Worm (Caenorhabditis elegans) whole organism, L4/young adult: ENCODE measurements around the gene D1086.5.

Experiments
- W03F9.2 ChIP-seq: fragments of 150-350 bp; optimal IDR thresholded peaks from 2 replicates; lab custom pipeline; 2014; ENCODE audit warnings: missing biosample characterization, missing genetic modification characterization
- him-1 ChIP-seq: sonication (generic microtip); optimal IDR thresholded peaks from 2 replicates; lab custom pipeline; 2016; ENCODE audit warnings: missing genotype, missing genetic modification reagents, missing genetic modification characterization, missing compliant biosample characterization

DNA sequence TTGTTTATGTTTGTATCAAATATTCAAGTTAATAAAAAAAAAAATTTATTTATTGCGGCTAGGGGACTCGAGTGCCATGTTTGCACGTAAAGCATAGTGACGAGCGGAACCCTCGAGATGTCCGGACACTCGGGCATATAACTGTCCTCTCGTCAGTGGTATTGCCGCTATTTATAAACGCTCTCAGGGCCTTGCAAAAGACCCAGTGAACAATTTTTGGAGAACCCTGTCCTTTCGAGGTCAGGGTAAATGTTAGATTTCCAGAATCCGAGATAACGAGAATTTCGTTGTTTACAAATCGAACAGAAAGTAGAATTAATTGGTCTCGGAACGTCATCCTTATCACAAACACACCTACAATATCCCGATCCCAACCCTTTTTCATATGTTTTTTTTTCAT, 2.2 kb upstream of the D1086.5 start, which contains the start of gene D1086.3:
- no peak for TF ChIP-seq W03F9.2
- TF ChIP-seq him-1, result no peak
